Worm (Caenorhabditis elegans): ENCODE results near the gene C31E10.11.

ce11 chrX:13990680-13991079, at the start of gene C31E10.11:
- TF ChIP-seq lsy-2 (tag; optimal IDR thresholded peaks at IDR 0.05), result no peak
- TF ChIP-seq nhr-237 (tag; optimal IDR thresholded peaks at IDR 0.05), result no peak

Data from whole organism, L1 larva.